Worm (Caenorhabditis elegans) whole organism, mixed stage, embryonic: Measurements from ENCODE around the gene swd-2.1.

Source experiments
- ces-1 ChIP-seq: fragments of 150-350 bp; optimal IDR thresholded peaks from 2 replicates; lab custom pipeline; 2014; ENCODE audit warnings: missing biosample characterization, missing genetic modification reagents, missing genetic modification characterization
- elt-1 ChIP-seq: sonication (generic microtip); optimal IDR thresholded peaks from 2 replicates; lab custom pipeline; 2017; ENCODE audit warnings: missing genetic modification characterization, mild to moderate bottlenecking, missing compliant biosample characterization, antibody characterized with exemption, moderate library complexity, borderline replicate concordance; ENCODE audit not compliant: insufficient read depth
- lin-13 ChIP-seq: fragments of 150-350 bp; optimal IDR thresholded peaks from 2 replicates; lab custom pipeline; 2014; ENCODE audit warnings: missing biosample characterization, missing genetic modification characterization
- mep-1 ChIP-seq: fragments of 150-350 bp; optimal IDR thresholded peaks from 2 replicates; lab custom pipeline; 2017; ENCODE audit warnings: missing biosample characterization, missing genetic modification reagents, missing genetic modification characterization, inconsistent platforms
- nhr-12 ChIP-seq: fragments of 150-350 bp; optimal IDR thresholded peaks from 2 replicates; lab custom pipeline; 2014; ENCODE audit warnings: missing biosample characterization, missing genetic modification characterization
- nhr-76 ChIP-seq: sonication (generic microtip); optimal IDR thresholded peaks from 2 replicates; lab custom pipeline; 2017; ENCODE audit warnings: missing biosample characterization, missing genetic modification characterization
- snpc-4 ChIP-seq: fragments of 150-350 bp; optimal IDR thresholded peaks from 2 replicates; lab custom pipeline; 2014; ENCODE audit warnings: missing biosample characterization, missing genetic modification characterization
- sptf-1 ChIP-seq: sonication (generic microtip); optimal IDR thresholded peaks from 2 replicates; lab custom pipeline; 2017; ENCODE audit warnings: mild to moderate bottlenecking, missing genetic modification characterization, moderate library complexity, missing compliant biosample characterization
- unc-62 ChIP-seq: fragments of 150-350 bp; optimal IDR thresholded peaks from 2 replicates; lab custom pipeline; 2014; ENCODE audit warnings: missing biosample characterization, missing genetic modification reagents, missing genetic modification characterization
- ztf-11 ChIP-seq: fragments of 150-350 bp; optimal IDR thresholded peaks from 2 replicates; lab custom pipeline; 2014; ENCODE audit warnings: missing biosample characterization, missing genetic modification characterization

DNA sequence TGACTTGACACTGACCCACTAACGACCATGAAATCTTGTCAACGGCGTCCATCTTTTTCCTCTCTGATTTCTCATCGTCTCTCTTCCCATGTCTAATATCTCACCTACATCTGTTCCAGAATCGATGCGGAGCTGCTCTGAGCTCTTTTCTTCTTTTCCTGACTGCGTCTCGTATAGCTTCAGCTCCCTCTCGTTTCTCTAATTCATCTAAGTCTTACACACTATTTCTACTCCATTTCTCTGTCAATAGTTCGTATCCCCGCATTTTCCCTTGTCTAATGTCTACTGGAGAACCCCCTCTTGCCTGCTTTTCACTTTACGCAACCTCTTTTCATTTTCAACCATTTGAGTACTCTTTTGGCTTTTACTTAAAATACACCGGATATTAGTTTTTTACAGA lies 42.0 kb downstream of the swd-2.1 start, which contains the start of gene ric-3:
- no peak for TF ChIP-seq sptf-1 (tag; lab: Kevin White, UChicago)
- no peak for TF ChIP-seq elt-1 (tag; lab: Kevin White, UChicago)
- TF ChIP-seq nhr-12 (tag; lab: Kevin White, UChicago), result no peak
- TF ChIP-seq ztf-11 (tag; lab: Kevin White, UChicago), result no peak
- peak; percentile 29 for TF ChIP-seq mep-1 (tag; lab: Kevin White, UChicago)
- no peak for TF ChIP-seq nhr-76 (tag; lab: Kevin White, UChicago)
- peak; percentile 84 for TF ChIP-seq ces-1
- peak; percentile 60 for TF ChIP-seq unc-62 (GFP tag; lab: Kevin White, UChicago)
- TF ChIP-seq lin-13, result no peak
- no peak for TF ChIP-seq snpc-4 (tag; lab: Kevin White, UChicago)
